Worm (Caenorhabditis elegans) whole organism, L1 larva: ENCODE data around the gene B0252.8.
A peak's percentile ranks its signal among the peaks of the same experiment; 100 is the strongest.

Experiments
- C16A3.4 ChIP-seq: fragments of 150-350 bp; optimal IDR thresholded peaks from 2 replicates; lab custom pipeline; 2014; ENCODE audit warnings: missing biosample characterization, missing genetic modification characterization
- C34B4.2 ChIP-seq: sonication (generic microtip); optimal IDR thresholded peaks from 2 replicates; lab custom pipeline; 2017; ENCODE audit warnings: mild to moderate bottlenecking, missing genetic modification characterization, missing compliant biosample characterization
- F16B12.6 ChIP-seq: fragments of 150-350 bp; optimal IDR thresholded peaks from 2 replicates; lab custom pipeline; 2014; ENCODE audit warnings: missing biosample characterization, missing genetic modification characterization
- Y116A8C.19 ChIP-seq: sonication (generic microtip); optimal IDR thresholded peaks from 2 replicates; lab custom pipeline; 2016; ENCODE audit warnings: missing compliant biosample characterization, missing genetic modification characterization, borderline replicate concordance
- aha-1 ChIP-seq: fragments of 150-350 bp; optimal IDR thresholded peaks from 2 replicates; lab custom pipeline; 2014; ENCODE audit warnings: missing biosample characterization, missing genetic modification characterization
- alr-1 ChIP-seq: fragments of 200-800 bp; sonication (Bioruptor generic); optimal IDR thresholded peaks from 2 replicates; lab custom pipeline; 2018; ENCODE audit warnings: borderline replicate concordance, mild to moderate bottlenecking, missing genetic modification characterization, missing compliant biosample characterization
- ceh-63 ChIP-seq: fragments of 200-800 bp; sonication (Bioruptor generic); optimal IDR thresholded peaks from 2 replicates; lab custom pipeline; 2018; ENCODE audit warnings: mild to moderate bottlenecking, missing genetic modification characterization, missing compliant biosample characterization
- ceh-82 ChIP-seq, 3 experiments: fragments of 150-350 bp in 1 of 3; sonication (generic microtip) in 2 of 3; optimal IDR thresholded peaks; 2 replicates each; lab custom pipeline; 2014 to 2017; ENCODE audit warnings: missing biosample characterization in 3 of 3, missing genetic modification characterization in 3 of 3
- egl-13 ChIP-seq: sonication (generic microtip); optimal IDR thresholded peaks from 2 replicates; lab custom pipeline; 2016; ENCODE audit warnings: missing genotype, missing genetic modification reagents, missing genetic modification characterization, missing compliant biosample characterization
- egl-27 ChIP-seq, 2 experiments: fragments of 150-350 bp in 1 of 2; sonication (generic microtip); optimal IDR thresholded peaks; 3 replicates each; lab custom pipeline; 2017 to 2018; ENCODE audit warnings: missing biosample characterization in 2 of 2, missing genetic modification characterization in 2 of 2, missing genetic modification reagents in 2 of 2
- elt-3 ChIP-seq, 6 experiments: fragments of 150-350 bp in 1 of 6; sonication (generic microtip); optimal IDR thresholded peaks; 2 replicates each; lab custom pipeline; 2017 to 2018; ENCODE audit warnings: missing biosample characterization in 6 of 6, missing genetic modification characterization in 6 of 6, inconsistent platforms in 1 of 6
- ets-5 ChIP-seq: fragments of 200-800 bp; sonication (Bioruptor generic); IDR thresholded peaks from 2 replicates; pipeline ENCODE4 v1.3.6; 2022; ENCODE audit warnings: missing genetic modification characterization, missing compliant biosample characterization
- fos-1 ChIP-seq: fragments of 150-350 bp; optimal IDR thresholded peaks from 2 replicates; lab custom pipeline; 2014; ENCODE audit warnings: missing biosample characterization, missing genetic modification characterization
- grh-1 ChIP-seq: fragments of 200-800 bp; sonication (Bioruptor generic); IDR thresholded peaks from 2 replicates; pipeline ENCODE4 v1.3.6; 2022; ENCODE audit warnings: missing genetic modification reagents, missing genetic modification characterization, missing compliant biosample characterization
- hlh-4 ChIP-seq: sonication (generic microtip); optimal IDR thresholded peaks from 2 replicates; lab custom pipeline; 2016; ENCODE audit warnings: mild to moderate bottlenecking, missing genetic modification characterization, missing compliant biosample characterization
- lin-13 ChIP-seq: fragments of 150-350 bp; optimal IDR thresholded peaks from 2 replicates; lab custom pipeline; 2014; ENCODE audit warnings: missing biosample characterization, missing genetic modification reagents, missing genetic modification characterization
- lin-14 ChIP-seq: fragments of 200-800 bp; sonication (Bioruptor generic); optimal IDR thresholded peaks from 2 replicates; lab custom pipeline; 2018; ENCODE audit warnings: mild to moderate bottlenecking, missing genetic modification characterization, moderate library complexity, missing compliant biosample characterization
- lin-15B ChIP-seq: fragments of 150-350 bp; sonication (generic microtip); optimal IDR thresholded peaks from 3 replicates; lab custom pipeline; 2014; ENCODE audit warnings: missing biosample characterization, missing genetic modification characterization
- lin-39 ChIP-seq: fragments of 150-350 bp; optimal IDR thresholded peaks from 2 replicates; lab custom pipeline; 2014; ENCODE audit warnings: missing biosample characterization, missing genetic modification reagents, missing genetic modification characterization
- lir-3 ChIP-seq: sonication (generic microtip); optimal IDR thresholded peaks from 2 replicates; lab custom pipeline; 2016; ENCODE audit warnings: mild to moderate bottlenecking, missing genetic modification characterization, moderate library complexity, missing compliant biosample characterization; ENCODE audit not compliant: poor library complexity
- mdl-1 ChIP-seq, 2 experiments: fragments of 150-350 bp; optimal IDR thresholded peaks; 2 replicates each; lab custom pipeline; 2014 to 2017; ENCODE audit warnings: missing biosample characterization in 2 of 2, missing genetic modification characterization in 2 of 2, inconsistent platforms in 1 of 2
- mef-2 ChIP-seq: fragments of 150-350 bp; optimal IDR thresholded peaks from 2 replicates; lab custom pipeline; 2014; ENCODE audit warnings: missing biosample characterization, missing genetic modification characterization
- mep-1 ChIP-seq: fragments of 150-350 bp; optimal IDR thresholded peaks from 2 replicates; lab custom pipeline; 2014; ENCODE audit warnings: missing biosample characterization, missing genetic modification characterization
- nhr-12 ChIP-seq: sonication (generic microtip); optimal IDR thresholded peaks from 2 replicates; lab custom pipeline; 2017; ENCODE audit warnings: missing biosample characterization, missing genetic modification characterization
- nhr-237 ChIP-seq: fragments of 150-350 bp; optimal IDR thresholded peaks from 2 replicates; lab custom pipeline; 2014; ENCODE audit warnings: missing biosample characterization, missing genetic modification characterization
- nhr-71 ChIP-seq: sonication (generic microtip); optimal IDR thresholded peaks from 2 replicates; lab custom pipeline; 2016; ENCODE audit warnings: mild to moderate bottlenecking, missing genetic modification characterization, moderate library complexity, missing compliant biosample characterization
- nhr-77 ChIP-seq: fragments of 150-350 bp; optimal IDR thresholded peaks from 2 replicates; lab custom pipeline; 2014; ENCODE audit warnings: missing biosample characterization, missing genetic modification characterization
- nhr-85 ChIP-seq: sonication (generic microtip); peaks from one replicate; lab custom pipeline; 2016; ENCODE audit warnings: missing genetic modification characterization, inconsistent platforms, missing compliant biosample characterization
- pag-3 ChIP-seq: sonication (generic microtip); optimal IDR thresholded peaks from 2 replicates; lab custom pipeline; 2017; ENCODE audit warnings: missing genetic modification characterization, mild to moderate bottlenecking, missing compliant biosample characterization, antibody characterized with exemption, borderline replicate concordance; ENCODE audit not compliant: insufficient read depth
- rnt-1 ChIP-seq: sonication (generic microtip); optimal IDR thresholded peaks from 2 replicates; lab custom pipeline; 2016; ENCODE audit warnings: mild to moderate bottlenecking, missing genetic modification characterization, moderate library complexity, missing compliant biosample characterization
- snpc-4 ChIP-seq: fragments of 150-350 bp; optimal IDR thresholded peaks from 2 replicates; lab custom pipeline; 2014; ENCODE audit warnings: missing biosample characterization, missing genetic modification characterization
- snu-23 ChIP-seq: sonication (generic microtip); optimal IDR thresholded peaks from 2 replicates; lab custom pipeline; 2016; ENCODE audit warnings: missing genetic modification characterization, missing compliant biosample characterization
- sox-4 ChIP-seq: sonication (generic microtip); optimal IDR thresholded peaks from 2 replicates; lab custom pipeline; 2016; ENCODE audit warnings: missing genetic modification characterization, missing compliant biosample characterization
- sup-37 ChIP-seq: fragments of 200-800 bp; sonication (Bioruptor generic); optimal IDR thresholded peaks from 2 replicates; lab custom pipeline; 2018; ENCODE audit warnings: mild to moderate bottlenecking, missing genetic modification characterization, missing compliant biosample characterization
- swsn-7 ChIP-seq: sonication (generic microtip); optimal IDR thresholded peaks from 2 replicates; lab custom pipeline; 2016; ENCODE audit warnings: missing genetic modification characterization, missing compliant biosample characterization
- unc-30 ChIP-seq: sonication (generic microtip); optimal IDR thresholded peaks from 2 replicates; lab custom pipeline; 2017; ENCODE audit warnings: missing biosample characterization, missing genetic modification characterization
- zip-4 ChIP-seq: fragments of 200-800 bp; sonication (Bioruptor generic); optimal IDR thresholded peaks from 2 replicates; lab custom pipeline; 2018; ENCODE audit warnings: mild to moderate bottlenecking, missing genetic modification characterization, moderate library complexity, missing compliant biosample characterization

B0252.8 gene

ce11 chrII:6915875-6916274 is at the start of gene B0252.8:
Gene B0252.8 (plus strand): TSS chrII:6916166.
- TF ChIP-seq mep-1 (tag; lab: Kevin White, UChicago) (no peak), nhr-71 (no peak), swsn-7 (tag; lab: Kevin White, UChicago) (no peak), lin-39 (no peak), nhr-77 (no peak), sox-4 (tag; lab: Kevin White, UChicago) (no peak), zip-4 (no peak), egl-13 (tag; lab: Kevin White, UChicago) (no peak), sup-37 (GFP tag; lab: Kevin White, UChicago) (no peak), ceh-63 (GFP tag; lab: Kevin White, UChicago) (no peak), lin-13 (GFP tag; lab: Kevin White, UChicago) (no peak), alr-1 (tag; lab: Kevin White, UChicago) (no peak), grh-1 (GFP tag; lab: Robert Waterston, UW) (no peak), lir-3 (tag; lab: Kevin White, UChicago) (no peak), nhr-12 (tag; lab: Kevin White, UChicago) (no peak), ceh-82 (tag; optimal IDR thresholded peaks at IDR 0.05; lab: Kevin White, UChicago) (no peak), unc-30 (tag; lab: Kevin White, UChicago) (no peak), mef-2 (tag; lab: Kevin White, UChicago) (no peak)
- TF ChIP-seq, all 84 proteins: peak for 0

- TF ChIP-seq pag-3 (no peak), C16A3.4 (tag; lab: Kevin White, UChicago) (no peak), mep-1 (tag; lab: Kevin White, UChicago) (no peak), lin-14 (no peak), snpc-4 (tag; lab: Kevin White, UChicago) (no peak), rnt-1 (tag; lab: Kevin White, UChicago) (peak; percentile 24), lin-15B (tag; lab: Kevin White, UChicago) (no peak)
Observed at ce11 chrII:6870803-6871202, 45.2 kb upstream of the B0252.8 start, which contains the start of gene clhm-1. Gene clhm-1 (minus strand): TSS chrII:6871009.

ce11 chrII:6872493-6872892 is 43.5 kb upstream of the B0252.8 start, which contains the start of gene C44B7.5:
Gene C44B7.5 (minus strand): TSS chrII:6872593.
- TF ChIP-seq lin-15B (tag; lab: Kevin White, UChicago) (no peak), snu-23 (no peak), fos-1 (tag; lab: Kevin White, UChicago) (no peak), hlh-4 (tag; lab: Kevin White, UChicago) (no peak), F16B12.6 (tag; lab: Kevin White, UChicago) (no peak), sox-4 (tag; lab: Kevin White, UChicago) (no peak), lin-13 (GFP tag; lab: Kevin White, UChicago) (no peak), ets-5 (no peak), egl-27 (tag; optimal IDR thresholded peaks at IDR 0.05; lab: Kevin White, UChicago) (no peak), nhr-237 (no peak), swsn-7 (tag; lab: Kevin White, UChicago) (no peak), aha-1 (tag; lab: Kevin White, UChicago) (no peak), mdl-1 (tag; optimal IDR thresholded peaks at IDR 0.05; lab: Kevin White, UChicago) (no peak), nhr-85 (tag; lab: Kevin White, UChicago) (no peak)

ce11 chrII:6876957-6877356 is 39.0 kb upstream of the B0252.8 start, which contains the start of gene slc-36.5:
Gene slc-36.5 (minus strand): TSS chrII:6877057.
- TF ChIP-seq C34B4.2, result no peak
- no peak for TF ChIP-seq Y116A8C.19 (tag; lab: Kevin White, UChicago)
- TF ChIP-seq lin-14, result peak; percentile 13
- peak in 1 of 6 experiments; percentile 53 for TF ChIP-seq elt-3 (tag; optimal IDR thresholded peaks at IDR 0.05; lab: Kevin White, UChicago)
